Fruit fly (Drosophila melanogaster): Measurements from ENCODE around the gene Mer.

Gene Mer

DNA sequence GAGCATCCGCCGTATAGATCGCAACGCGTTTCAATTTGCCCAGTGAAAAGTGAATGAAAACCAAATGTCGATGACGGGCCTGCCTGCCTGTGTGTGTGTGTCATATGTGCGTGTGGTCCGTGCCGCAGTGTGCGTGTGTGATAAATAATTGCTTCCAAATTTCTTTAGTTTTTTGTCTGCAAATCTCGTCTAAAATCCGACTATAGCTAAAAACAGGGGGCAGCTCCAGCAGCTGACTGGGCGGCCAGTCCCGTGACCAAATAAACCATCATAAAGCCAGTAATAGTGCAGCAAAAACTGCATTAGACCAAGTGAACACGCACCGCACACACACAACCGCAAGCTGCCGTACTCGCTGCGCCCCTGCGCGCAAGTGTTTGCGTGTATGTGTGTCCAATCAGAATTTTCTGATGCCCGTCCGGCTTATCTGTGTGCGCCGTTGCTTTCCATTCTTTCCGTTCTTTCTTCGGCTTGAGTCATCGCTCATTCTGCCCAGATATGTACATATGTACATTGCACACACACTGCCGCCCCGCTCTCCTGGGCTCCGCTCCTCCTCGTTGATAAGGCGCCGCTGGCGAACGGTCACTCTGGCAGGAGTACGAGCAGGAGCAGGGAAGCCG is 4.1 kb upstream of the Mer start (continued):
- TF ChIP-seq CG9705 (GFP tag; optimal IDR thresholded peaks at IDR 0.05) (peak; percentile 48), Vsx2 (GFP tag; optimal IDR thresholded peaks at IDR 0.05; ENCODE audit: partially characterized antibody) (no peak), lola (GFP tag; optimal IDR thresholded peaks at IDR 0.05) (no peak), Sp1 (GFP tag; optimal IDR thresholded peaks at IDR 0.05) (peak; percentile 12), GATAd (GFP tag; optimal IDR thresholded peaks at IDR 0.05) (no peak), N (GFP tag; optimal IDR thresholded peaks at IDR 0.05) (peak; percentile 96), Mio (GFP tag; optimal IDR thresholded peaks at IDR 0.05) (no peak), woc (GFP tag; optimal IDR thresholded peaks at IDR 0.05) (no peak)

DNA sequence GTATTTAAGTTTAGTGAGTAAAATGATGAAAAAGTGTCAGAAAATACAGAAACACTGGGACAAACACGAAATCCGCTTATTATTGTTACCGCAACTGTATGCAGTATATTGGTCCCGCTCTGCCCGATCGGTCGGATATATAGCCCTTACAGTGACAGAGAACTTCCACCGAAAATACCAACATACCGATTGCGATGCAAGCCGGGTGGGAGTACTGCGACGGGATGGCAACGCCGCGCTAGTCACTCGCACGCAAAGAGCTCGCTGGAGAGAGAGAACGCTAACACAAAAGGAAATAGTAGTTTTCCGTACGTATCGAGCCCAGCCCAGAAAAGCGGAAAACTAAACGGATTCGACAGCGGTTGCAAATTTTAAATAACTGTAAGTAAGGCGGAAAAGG is 3.5 kb upstream of the Mer start, which contains the start of gene Cdc42:
Gene Cdc42 (plus strand): TSS at position 247 of the 400 bp plus-strand sequence.
- TF ChIP-seq Hr83 (GFP tag; optimal IDR thresholded peaks at IDR 0.05; ENCODE audit: poor library complexity, severe bottlenecking) (peak; percentile 12), jim (GFP tag; optimal IDR thresholded peaks at IDR 0.05) (no peak)

DNA sequence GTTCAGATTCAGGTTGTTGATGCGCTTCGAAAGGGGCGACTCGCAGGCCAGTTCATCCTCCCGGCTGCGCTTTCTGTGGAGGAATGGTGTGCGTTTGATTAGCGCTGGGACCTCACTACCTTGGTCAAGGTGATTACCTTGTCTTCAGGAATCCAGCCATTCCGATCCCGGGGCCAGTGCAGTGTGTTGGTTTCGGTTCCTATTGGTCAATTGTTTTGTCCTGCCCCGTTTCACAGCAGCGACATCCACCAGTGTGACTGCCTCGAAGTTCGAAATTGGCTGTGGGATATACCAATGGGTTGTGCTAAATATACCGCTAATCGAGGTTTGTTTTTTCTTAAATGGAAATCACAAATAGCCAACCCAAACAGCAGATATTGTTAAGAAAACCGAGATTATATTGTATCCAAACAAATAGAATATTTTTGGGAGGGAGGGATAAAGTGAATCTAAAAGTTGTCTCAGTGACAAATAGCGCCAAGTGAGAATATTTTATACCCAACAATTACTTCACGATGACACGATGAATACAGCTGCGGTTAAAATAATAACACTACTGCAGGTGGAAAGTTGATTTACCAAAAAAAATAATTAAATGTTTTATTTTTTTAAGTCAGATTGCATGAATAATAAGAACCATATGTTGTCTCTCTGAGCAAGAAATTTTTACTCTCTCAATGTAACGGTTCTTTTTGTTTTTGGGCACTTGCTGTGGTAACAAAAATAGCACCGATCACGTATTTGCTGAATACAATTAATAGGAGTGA is 1.7 kb upstream of the Mer start, which contains the start of gene CG14229:
Gene CG14229 (minus strand): TSS at position 459 of the 767 bp plus-strand sequence.
- peak in 1 of 2 experiments; percentile 28 for TF ChIP-seq foxo (GFP tag; optimal IDR thresholded peaks at IDR 0.05)
- TF ChIP-seq dsf (GFP tag; optimal IDR thresholded peaks at IDR 0.05; ENCODE audit: borderline replicate concordance): no peak
- peak; percentile 41 for TF ChIP-seq Hnf4 (GFP tag; optimal IDR thresholded peaks at IDR 0.05)
- peak; percentile 8 for TF ChIP-seq fru (GFP tag; optimal IDR thresholded peaks at IDR 0.05)
- TF ChIP-seq tai (GFP tag; optimal IDR thresholded peaks at IDR 0.05): no peak
- TF ChIP-seq woc (GFP tag; optimal IDR thresholded peaks at IDR 0.05): peak; percentile 20
- no peak for TF ChIP-seq Rel (GFP tag; optimal IDR thresholded peaks at IDR 0.05)
- TF ChIP-seq Rel (tag; optimal IDR thresholded peaks at IDR 0.05): peak; percentile 36
- TF ChIP-seq sage (GFP tag; optimal IDR thresholded peaks at IDR 0.05): no peak
- peak; percentile 8 for TF ChIP-seq ey (GFP tag; optimal IDR thresholded peaks at IDR 0.05)
- no peak for TF ChIP-seq Myc (optimal IDR thresholded peaks at IDR 0.05)
- peak; percentile 30 for TF ChIP-seq h (GFP tag; optimal IDR thresholded peaks at IDR 0.05)
- no peak for TF ChIP-seq Mio (GFP tag; optimal IDR thresholded peaks at IDR 0.05)

DNA sequence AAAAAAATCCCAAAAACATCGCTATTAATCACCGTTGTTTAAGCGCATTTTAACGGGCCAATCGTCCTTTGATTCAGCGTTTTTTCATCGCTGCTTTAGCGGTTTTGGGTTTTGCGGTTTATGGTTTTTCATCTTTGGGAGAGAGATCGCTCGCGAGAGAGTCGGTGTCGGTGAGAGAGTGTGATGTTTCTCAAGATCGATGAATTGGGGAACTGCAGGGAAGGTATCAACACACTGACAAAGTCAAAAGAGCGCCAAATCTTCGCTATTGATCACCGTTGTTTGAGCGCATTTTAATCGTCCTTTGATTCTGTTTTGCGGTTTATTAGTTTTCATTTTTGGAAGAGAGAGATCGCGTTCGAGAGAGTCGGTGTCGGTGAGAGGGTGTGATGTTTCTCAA is 3.2 kb downstream of the Mer start:
- TF ChIP-seq sage (GFP tag; optimal IDR thresholded peaks at IDR 0.05) (no peak), GATAd (GFP tag; optimal IDR thresholded peaks at IDR 0.05) (no peak), Abd-B (GFP tag; optimal IDR thresholded peaks at IDR 0.05) (no peak), br (GFP tag; optimal IDR thresholded peaks at IDR 0.05) (no peak), Mio (GFP tag; optimal IDR thresholded peaks at IDR 0.05) (no peak), pan (optimal IDR thresholded peaks at IDR 0.05) (no peak), lola (GFP tag; optimal IDR thresholded peaks at IDR 0.05) (no peak), CG9705 (GFP tag; optimal IDR thresholded peaks at IDR 0.05) (no peak), Dif (GFP tag; optimal IDR thresholded peaks at IDR 0.05; ENCODE audit: partially characterized antibody) (no peak), sv (GFP tag; optimal IDR thresholded peaks at IDR 0.05) (no peak), HLH106 (tag; optimal IDR thresholded peaks at IDR 0.05) (no peak), Hnf4 (GFP tag; optimal IDR thresholded peaks at IDR 0.05) (no peak), Myc (optimal IDR thresholded peaks at IDR 0.05) (no peak), tai (GFP tag; optimal IDR thresholded peaks at IDR 0.05) (no peak), OdsH (GFP tag; optimal IDR thresholded peaks at IDR 0.05) (no peak), CrebA (GFP tag; optimal IDR thresholded peaks at IDR 0.05; ENCODE audit: borderline replicate concordance) (no peak), Vsx2 (GFP tag; optimal IDR thresholded peaks at IDR 0.05; ENCODE audit: partially characterized antibody) (no peak)

DNA sequence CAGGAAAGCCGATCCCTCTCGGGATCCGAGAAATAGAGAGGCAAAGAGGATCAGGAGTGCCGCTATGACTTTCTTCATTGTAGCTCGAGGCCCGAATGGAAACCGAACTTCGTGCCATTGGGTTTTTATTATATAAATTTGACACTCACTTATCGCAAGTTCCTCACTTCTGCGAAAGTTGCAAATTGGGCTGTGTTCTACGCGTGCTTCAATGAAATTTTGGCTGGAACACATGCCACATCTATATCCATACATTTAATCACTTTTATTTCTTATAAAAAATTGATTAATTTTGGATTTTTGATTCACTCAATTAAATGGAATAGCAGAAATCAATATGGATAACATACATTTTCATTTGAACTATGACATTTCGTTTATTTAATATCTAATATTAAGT is 4.5 kb downstream of the Mer start, which contains the start of gene CG14227:
Gene CG14227 (minus strand): TSS at position 101 of the 400 bp plus-strand sequence.
- TF ChIP-seq woc (GFP tag; optimal IDR thresholded peaks at IDR 0.05) (no peak), CG9705 (GFP tag; optimal IDR thresholded peaks at IDR 0.05) (no peak), Vsx2 (GFP tag; optimal IDR thresholded peaks at IDR 0.05; ENCODE audit: partially characterized antibody) (no peak), h (GFP tag; optimal IDR thresholded peaks at IDR 0.05) (no peak), psq (GFP tag; optimal IDR thresholded peaks at IDR 0.05) (no peak)
